Worm (Caenorhabditis elegans): ENCODE measurements around the gene ZK856.16.

DNA sequence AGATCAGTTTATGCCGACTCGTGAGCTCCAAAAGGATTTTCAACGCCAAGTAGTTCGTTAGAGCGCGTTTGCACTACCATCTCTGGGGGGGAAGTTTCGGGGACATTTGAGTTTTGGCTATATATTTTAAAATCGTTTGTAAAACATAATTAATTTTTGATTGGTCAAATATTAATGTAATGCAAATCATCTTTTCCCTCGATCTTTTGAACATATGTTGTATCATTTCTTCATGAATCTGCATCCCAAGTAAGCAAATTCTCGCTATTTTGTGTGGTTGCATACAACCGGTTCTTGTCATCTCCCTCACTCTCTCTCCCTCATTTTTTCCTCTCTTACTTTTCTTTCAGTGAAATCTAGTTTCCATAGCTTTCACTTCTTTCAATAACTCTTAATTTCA lies 27.2 kb downstream of the ZK856.16 start:
- TF ChIP-seq tbx-7 (tag; optimal IDR thresholded peaks at IDR 0.05) (peak; percentile 71), nhr-11 (tag; optimal IDR thresholded peaks at IDR 0.05) (no peak), ttx-3 (tag; optimal IDR thresholded peaks at IDR 0.05) (no peak), ceh-9 (tag; optimal IDR thresholded peaks at IDR 0.05) (no peak), nhr-232 (tag; optimal IDR thresholded peaks at IDR 0.05) (no peak), ceh-14 (tag; optimal IDR thresholded peaks at IDR 0.05) (peak; percentile 79), K02D7.2 (tag; optimal IDR thresholded peaks at IDR 0.05) (no peak)
